Worm (Caenorhabditis elegans): Measurements from ENCODE around the gene T16G1.18.
A peak's percentile ranks its signal among the peaks of the same experiment; 100 is the strongest.

T16G1.18 gene

DNA sequence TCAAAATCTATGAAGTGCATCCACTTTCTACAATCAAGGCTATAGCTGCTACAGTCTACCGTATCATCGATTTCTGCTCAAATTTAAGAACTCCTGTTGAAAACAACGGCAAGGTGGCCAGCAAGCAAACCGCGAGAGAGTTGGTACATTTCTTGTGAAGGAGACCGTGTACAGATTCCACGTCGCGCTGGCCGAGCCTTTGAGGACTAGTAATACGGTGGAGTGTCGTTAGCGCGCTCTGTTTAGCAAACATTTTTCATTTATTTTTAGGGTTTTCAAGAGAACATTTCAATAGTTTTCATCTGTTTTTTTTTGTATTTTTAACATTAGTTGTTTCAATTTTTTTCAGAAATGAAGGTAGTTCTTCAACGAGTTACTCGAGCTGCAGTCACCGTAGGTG, 1.2 kb downstream of the T16G1.18 start, which contains the start of gene pqn-68:
pqn-68 (plus strand) TSS at position 350 of the 400 bp plus-strand sequence.
- no peak for TF ChIP-seq hlh-30 (tag; optimal IDR thresholded peaks at IDR 0.05; ENCODE audit: insufficient read depth)
- peak; percentile 1 for TF ChIP-seq ets-4 (tag; optimal IDR thresholded peaks at IDR 0.05)
- peak; percentile 4 for TF ChIP-seq ceh-31 (tag; optimal IDR thresholded peaks at IDR 0.05)
- peak; percentile 10 for TF ChIP-seq ceh-2 (tag; optimal IDR thresholded peaks at IDR 0.05)

DNA sequence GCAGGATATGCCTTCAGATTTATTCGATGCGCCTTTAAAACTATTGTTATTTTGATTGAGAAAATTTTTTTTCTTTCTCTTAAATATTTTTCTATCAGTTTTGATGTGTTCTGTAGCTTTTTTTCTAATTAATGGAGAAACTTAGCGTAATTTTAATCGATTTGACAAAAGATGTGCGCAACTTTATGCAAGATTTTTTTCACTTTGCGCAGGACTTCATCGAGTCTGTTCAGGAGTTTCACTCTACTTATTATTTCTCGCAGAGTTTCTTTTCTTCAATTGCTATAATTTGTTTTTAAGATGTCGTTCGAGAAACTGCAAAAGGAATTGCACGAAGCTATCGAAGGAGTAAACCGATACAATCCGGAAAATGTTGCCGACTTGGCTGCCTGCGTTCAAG, 2.6 kb downstream of the T16G1.18 start, which contains the start of gene eif-3.K:
eif-3.K (plus strand) TSS at position 301 of the 400 bp plus-strand sequence.
- no peak for TF ChIP-seq rnt-1 (tag; optimal IDR thresholded peaks at IDR 0.05)
- no peak for TF ChIP-seq ceh-24 (tag; optimal IDR thresholded peaks at IDR 0.05)
- no peak for TF ChIP-seq syd-9 (tag; optimal IDR thresholded peaks at IDR 0.05)
- TF ChIP-seq dve-1 (tag; optimal IDR thresholded peaks at IDR 0.05): no peak
- TF ChIP-seq pha-4 (tag; optimal IDR thresholded peaks at IDR 0.05): no peak
- TF ChIP-seq ceh-45 (GFP tag; IDR thresholded peaks at IDR 0.05): no peak
- no peak for TF ChIP-seq sox-2 (GFP tag; IDR thresholded peaks at IDR 0.05)

DNA sequence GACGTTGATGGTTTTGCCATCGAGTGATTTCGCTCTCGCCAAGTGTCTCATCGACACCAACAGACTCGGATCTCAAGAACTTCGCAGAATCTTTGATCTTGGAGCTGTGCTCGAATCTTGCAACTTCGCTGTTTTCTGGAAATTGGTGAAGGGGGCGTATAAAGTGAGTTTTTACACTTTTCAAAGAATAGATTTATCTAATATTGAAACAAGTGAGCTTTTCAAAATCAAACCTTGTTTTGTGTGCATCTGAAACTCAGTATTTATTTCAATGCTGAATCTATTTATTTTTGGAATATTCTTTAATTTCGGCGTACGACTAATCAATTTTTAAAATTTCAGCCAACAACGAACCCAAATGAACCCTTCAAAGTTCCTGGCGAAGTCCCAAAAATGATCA, 3.2 kb downstream of the T16G1.18 start:
- TF ChIP-seq hlh-15 (tag; optimal IDR thresholded peaks at IDR 0.05) (no peak), C38D4.7 (GFP tag; optimal IDR thresholded peaks at IDR 0.05) (no peak), pha-2 (tag; optimal IDR thresholded peaks at IDR 0.05) (no peak), ceh-19 (GFP tag; optimal IDR thresholded peaks at IDR 0.05) (no peak), pat-9 (tag; optimal IDR thresholded peaks at IDR 0.05) (no peak), lim-6 (tag; optimal IDR thresholded peaks at IDR 0.05) (no peak), che-1 (tag; optimal IDR thresholded peaks at IDR 0.05) (no peak), ztf-16 (tag; optimal IDR thresholded peaks at IDR 0.05) (no peak), mec-3 (tag; optimal IDR thresholded peaks at IDR 0.05; ENCODE audit: borderline replicate concordance) (no peak), ref-2 (tag; optimal IDR thresholded peaks at IDR 0.05) (no peak), sdc-2 (tag; optimal IDR thresholded peaks at IDR 0.05) (no peak), pag-3 (tag; optimal IDR thresholded peaks at IDR 0.05; ENCODE audit: borderline replicate concordance) (no peak), ceh-22 (tag; optimal IDR thresholded peaks at IDR 0.05) (no peak), ceh-18 (tag; optimal IDR thresholded peaks at IDR 0.05) (no peak), C08G9.2 (tag; optimal IDR thresholded peaks at IDR 0.05) (no peak), unc-86 (tag; optimal IDR thresholded peaks at IDR 0.05) (no peak), ceh-2 (tag; optimal IDR thresholded peaks at IDR 0.05) (no peak), ahr-1 (tag; optimal IDR thresholded peaks at IDR 0.05) (no peak), nfya-1 (tag; optimal IDR thresholded peaks at IDR 0.05) (no peak)

ce11 chrV:12961085-12961560, 10.0 kb downstream of the T16G1.18 start, which contains the start of gene mpst-7:
TSS of gene mpst-7 (minus strand) at chrV:12961135.
- TF ChIP-seq unc-42 (tag; optimal IDR thresholded peaks at IDR 0.05) (no peak), ahr-1 (tag; optimal IDR thresholded peaks at IDR 0.05) (no peak), ama-1 (optimal IDR thresholded peaks at IDR 0.05) (no peak), unc-3 (GFP tag; conservative IDR thresholded peaks at IDR 0.05) (no peak), unc-3 (tag; optimal IDR thresholded peaks at IDR 0.05) (no peak), unc-55 (GFP tag; optimal IDR thresholded peaks at IDR 0.05) (no peak), hlh-8 (tag; optimal IDR thresholded peaks at IDR 0.05) (no peak), eyg-1 (tag; optimal IDR thresholded peaks at IDR 0.05) (no peak), gmeb-2 (tag; optimal IDR thresholded peaks at IDR 0.05) (no peak), odd-2 (tag; optimal IDR thresholded peaks at IDR 0.05) (no peak), Y22D7AL.16 (tag; optimal IDR thresholded peaks at IDR 0.05) (no peak), hlh-30 (tag; optimal IDR thresholded peaks at IDR 0.05; ENCODE audit: insufficient read depth) (no peak), lin-11 (tag; optimal IDR thresholded peaks at IDR 0.05) (no peak), ceh-6 (GFP tag; optimal IDR thresholded peaks at IDR 0.05) (no peak)
